Worm (Caenorhabditis elegans) whole organism, L1 larva: Measurements from ENCODE around the gene maph-9.

Experiments
- lin-15B ChIP-seq: fragments of 150-350 bp; sonication (generic microtip); optimal IDR thresholded peaks from 3 replicates; lab custom pipeline; 2014; ENCODE audit warnings: missing biosample characterization, missing genetic modification characterization
- mdl-1 ChIP-seq, 2 experiments: fragments of 150-350 bp; optimal IDR thresholded peaks; 2 replicates each; lab custom pipeline; 2014 to 2017; ENCODE audit warnings: missing biosample characterization in 2 of 2, missing genetic modification characterization in 2 of 2, inconsistent platforms in 1 of 2

DNA sequence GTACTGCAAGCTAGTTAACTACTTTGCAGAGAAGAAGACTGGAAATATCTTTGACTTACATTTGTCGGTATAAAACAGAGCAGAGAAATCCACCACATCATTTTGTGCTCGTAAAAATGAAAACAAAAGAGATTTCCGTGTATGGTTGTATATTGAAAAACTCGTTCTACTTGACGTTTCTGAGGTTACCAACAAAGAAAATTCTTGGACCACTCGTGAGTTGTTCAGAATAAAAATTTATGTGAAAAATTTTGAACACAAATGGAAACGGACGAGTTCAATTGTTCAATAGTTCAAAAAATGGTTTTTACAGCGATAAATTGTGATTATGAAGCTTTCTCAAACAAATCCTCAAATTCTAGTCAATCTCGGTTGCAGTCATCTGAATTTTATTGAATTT is 28.2 kb downstream of the maph-9 start, which contains the start of gene clec-179:
- TF ChIP-seq mdl-1 (tag; optimal IDR thresholded peaks at IDR 0.05; lab: Kevin White, UChicago): no peak
- TF ChIP-seq lin-15B (tag; lab: Kevin White, UChicago): no peak
